Worm (Caenorhabditis elegans) whole organism, L3 larva: ENCODE results near the gene sysm-1.
A peak's percentile ranks its signal among the peaks of the same experiment; 100 is the strongest.

Experiments used
- R02D3.7 ChIP-seq: fragments of 150-350 bp; optimal IDR thresholded peaks from 2 replicates; lab custom pipeline; 2014; ENCODE audit warnings: missing biosample characterization, missing genetic modification characterization
- ZK546.5 ChIP-seq: sonication (generic microtip); optimal IDR thresholded peaks from 2 replicates; lab custom pipeline; 2017; ENCODE audit warnings: missing biosample characterization, missing genetic modification characterization
- aly-2 ChIP-seq: fragments of 150-350 bp; optimal IDR thresholded peaks from 2 replicates; lab custom pipeline; 2014; ENCODE audit warnings: missing biosample characterization, missing genetic modification characterization
- ama-1 ChIP-seq: fragments of 150-350 bp; optimal IDR thresholded peaks from 2 replicates; lab custom pipeline; 2018
- ceh-16 ChIP-seq: sonication (generic microtip); optimal IDR thresholded peaks from 2 replicates; lab custom pipeline; 2017; ENCODE audit warnings: missing biosample characterization, missing genetic modification characterization
- ceh-82 ChIP-seq: fragments of 150-350 bp; optimal IDR thresholded peaks from 2 replicates; lab custom pipeline; 2014; ENCODE audit warnings: missing biosample characterization, missing genetic modification characterization
- ceh-9 ChIP-seq: sonication (generic microtip); optimal IDR thresholded peaks from 2 replicates; lab custom pipeline; 2018; ENCODE audit warnings: missing biosample characterization, missing genetic modification characterization
- daf-12 ChIP-seq: fragments of 150-350 bp; optimal IDR thresholded peaks from 2 replicates; lab custom pipeline; 2014; ENCODE audit warnings: missing biosample characterization, missing genetic modification reagents, missing genetic modification characterization
- egl-27 ChIP-seq: sonication (generic microtip); optimal IDR thresholded peaks from 4 replicates; lab custom pipeline; 2017; ENCODE audit warnings: missing biosample characterization, missing genetic modification reagents, missing genetic modification characterization
- egl-5 ChIP-seq: fragments of 150-350 bp; optimal IDR thresholded peaks from 2 replicates; lab custom pipeline; 2017; ENCODE audit warnings: missing biosample characterization, missing genetic modification reagents, missing genetic modification characterization, inconsistent platforms
- elt-1 ChIP-seq: fragments of 150-350 bp; optimal IDR thresholded peaks from 2 replicates; lab custom pipeline; 2014; ENCODE audit warnings: missing biosample characterization, missing genetic modification characterization
- elt-2 ChIP-seq: sonication (generic microtip); optimal IDR thresholded peaks from 2 replicates; lab custom pipeline; 2016; ENCODE audit warnings: missing genetic modification reagents, mild to moderate bottlenecking, missing genetic modification characterization, missing compliant biosample characterization
- elt-3 ChIP-seq, 3 experiments: fragments of 150-350 bp in 1 of 3; sonication (generic microtip) in 2 of 3; optimal IDR thresholded peaks; 2 replicates in 2 of 3; 4 replicates in 1 of 3; lab custom pipeline; 2014 to 2017; ENCODE audit warnings: missing biosample characterization in 3 of 3, missing genetic modification characterization in 3 of 3
- eor-1 ChIP-seq, 2 experiments: fragments of 150-350 bp; optimal IDR thresholded peaks; 2 replicates each; lab custom pipeline; 2014 to 2018; ENCODE audit warnings: missing biosample characterization in 2 of 2, missing genetic modification characterization in 2 of 2
- fkh-10 ChIP-seq: sonication (generic microtip); optimal IDR thresholded peaks from 2 replicates; lab custom pipeline; 2017; ENCODE audit warnings: missing biosample characterization, missing genetic modification reagents, missing genetic modification characterization
- fos-1 ChIP-seq: fragments of 150-350 bp; optimal IDR thresholded peaks from 2 replicates; lab custom pipeline; 2014; ENCODE audit warnings: missing biosample characterization, missing genetic modification characterization
- hmg-11 ChIP-seq: sonication (generic microtip); optimal IDR thresholded peaks from 2 replicates; lab custom pipeline; 2016; ENCODE audit warnings: missing genetic modification characterization, missing compliant biosample characterization
- jun-1 ChIP-seq: fragments of 150-350 bp; optimal IDR thresholded peaks from 2 replicates; lab custom pipeline; 2014; ENCODE audit warnings: missing biosample characterization, missing genetic modification reagents, missing genetic modification characterization
- lin-15B ChIP-seq: fragments of 150-350 bp; optimal IDR thresholded peaks from 2 replicates; lab custom pipeline; 2014; ENCODE audit warnings: missing biosample characterization, missing genetic modification characterization
- lin-39 ChIP-seq: fragments of 150-350 bp; optimal IDR thresholded peaks from 2 replicates; lab custom pipeline; 2018; ENCODE audit warnings: missing biosample characterization, missing genetic modification reagents, missing genetic modification characterization
- lsy-12 ChIP-seq: sonication (generic microtip); optimal IDR thresholded peaks from 2 replicates; lab custom pipeline; 2016; ENCODE audit warnings: mild to moderate bottlenecking, missing genetic modification characterization, missing compliant biosample characterization
- mml-1 ChIP-seq: fragments of 150-350 bp; sonication (generic microtip); optimal IDR thresholded peaks from 3 replicates; lab custom pipeline; 2014; ENCODE audit warnings: missing biosample characterization, missing genetic modification characterization
- nfya-1 ChIP-seq: sonication (generic microtip); optimal IDR thresholded peaks from 2 replicates; lab custom pipeline; 2017; ENCODE audit warnings: missing genetic modification characterization, mild to moderate bottlenecking, missing compliant biosample characterization, antibody characterized with exemption, moderate library complexity; ENCODE audit not compliant: insufficient read depth
- nhr-11 ChIP-seq: fragments of 150-350 bp; optimal IDR thresholded peaks from 2 replicates; lab custom pipeline; 2014; ENCODE audit warnings: missing biosample characterization, missing genetic modification characterization
- nhr-23 ChIP-seq: fragments of 150-350 bp; optimal IDR thresholded peaks from 2 replicates; lab custom pipeline; 2014; ENCODE audit warnings: missing biosample characterization, missing genetic modification reagents, missing genetic modification characterization
- nhr-237 ChIP-seq: fragments of 150-350 bp; optimal IDR thresholded peaks from 2 replicates; lab custom pipeline; 2014; ENCODE audit warnings: missing biosample characterization, missing genetic modification characterization
- nhr-25 ChIP-seq: sonication (generic microtip); optimal IDR thresholded peaks from 2 replicates; lab custom pipeline; 2017; ENCODE audit warnings: missing biosample characterization, missing genetic modification characterization
- nhr-28 ChIP-seq: fragments of 150-350 bp; optimal IDR thresholded peaks from 2 replicates; lab custom pipeline; 2014; ENCODE audit warnings: missing biosample characterization, missing genetic modification characterization
- nhr-43 ChIP-seq: sonication (generic microtip); optimal IDR thresholded peaks from 2 replicates; lab custom pipeline; 2016; ENCODE audit warnings: mild to moderate bottlenecking, missing genetic modification characterization, missing compliant biosample characterization; ENCODE audit not compliant: poor library complexity, severe bottlenecking
- nhr-67 ChIP-seq: fragments of 150-350 bp; optimal IDR thresholded peaks from 2 replicates; lab custom pipeline; 2014; ENCODE audit warnings: missing biosample characterization, missing genetic modification characterization
- nhr-76 ChIP-seq: fragments of 150-350 bp; sonication (generic microtip); optimal IDR thresholded peaks from 5 replicates; lab custom pipeline; 2014; ENCODE audit warnings: missing biosample characterization, missing genetic modification characterization
- pha-4 ChIP-seq: fragments of 150-350 bp; optimal IDR thresholded peaks from 2 replicates; lab custom pipeline; 2014; ENCODE audit warnings: missing biosample characterization, missing genetic modification reagents, missing genetic modification characterization
- pqm-1 ChIP-seq: fragments of 150-350 bp; optimal IDR thresholded peaks from 2 replicates; lab custom pipeline; 2017; ENCODE audit warnings: missing biosample characterization, missing genetic modification characterization, inconsistent platforms
- sea-2 ChIP-seq: fragments of 150-350 bp; sonication (generic microtip); optimal IDR thresholded peaks from 4 replicates; lab custom pipeline; 2014; ENCODE audit warnings: missing biosample characterization, missing genetic modification reagents, missing genetic modification characterization
- skn-1 ChIP-seq: fragments of 150-350 bp; optimal IDR thresholded peaks from 2 replicates; lab custom pipeline; 2014; ENCODE audit warnings: missing biosample characterization, missing genetic modification characterization
- snpc-4 ChIP-seq: fragments of 150-350 bp; optimal IDR thresholded peaks from 2 replicates; lab custom pipeline; 2014; ENCODE audit warnings: missing biosample characterization, missing genetic modification characterization
- tbx-2 ChIP-seq: sonication (generic microtip); optimal IDR thresholded peaks from 2 replicates; lab custom pipeline; 2016; ENCODE audit warnings: mild to moderate bottlenecking, missing genetic modification characterization, missing compliant biosample characterization
- unc-39 ChIP-seq: sonication (generic microtip); optimal IDR thresholded peaks from 4 replicates; lab custom pipeline; 2017; ENCODE audit warnings: missing biosample characterization, missing genetic modification characterization
- unc-62 ChIP-seq: fragments of 150-350 bp; sonication (generic microtip); optimal IDR thresholded peaks from 4 replicates; lab custom pipeline; 2014; ENCODE audit warnings: missing biosample characterization, missing genetic modification reagents, missing genetic modification characterization
- zag-1 ChIP-seq: fragments of 150-350 bp; optimal IDR thresholded peaks from 2 replicates; lab custom pipeline; 2014; ENCODE audit warnings: missing biosample characterization, missing genetic modification characterization
- ztf-11 ChIP-seq: fragments of 150-350 bp; optimal IDR thresholded peaks from 2 replicates; lab custom pipeline; 2014; ENCODE audit warnings: missing biosample characterization, missing genetic modification characterization
- ztf-4 ChIP-seq: fragments of 150-350 bp; optimal IDR thresholded peaks from 2 replicates; lab custom pipeline; 2014; ENCODE audit warnings: missing biosample characterization, missing genetic modification characterization

The sysm-1 gene

DNA sequence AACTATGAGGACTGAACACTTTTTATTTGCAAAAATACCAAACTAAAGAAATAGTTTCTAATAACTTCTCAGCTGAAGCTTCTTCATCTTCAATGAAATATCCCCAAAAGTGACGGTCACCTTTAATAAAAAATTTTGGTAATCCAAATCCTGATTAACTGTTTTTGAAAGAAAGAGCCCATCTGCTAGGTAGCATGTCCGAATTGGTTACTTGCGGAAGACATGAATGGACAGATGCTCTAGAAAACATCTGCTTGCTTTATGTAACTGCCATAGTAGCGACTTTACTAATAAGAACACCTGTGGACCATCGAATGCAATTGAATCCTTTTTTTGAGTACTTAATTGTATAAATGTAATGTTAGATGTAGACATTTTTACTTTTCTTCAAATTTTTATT, 24.0 kb downstream of the sysm-1 start:
- TF ChIP-seq elt-3 (tag; optimal IDR thresholded peaks at IDR 0.05; lab: Kevin White, UChicago) (no peak), nhr-67 (no peak), fos-1 (tag; lab: Kevin White, UChicago) (no peak), unc-39 (tag; lab: Kevin White, UChicago) (no peak), pqm-1 (tag; lab: Kevin White, UChicago) (no peak), nhr-43 (tag; lab: Kevin White, UChicago) (no peak)

DNA sequence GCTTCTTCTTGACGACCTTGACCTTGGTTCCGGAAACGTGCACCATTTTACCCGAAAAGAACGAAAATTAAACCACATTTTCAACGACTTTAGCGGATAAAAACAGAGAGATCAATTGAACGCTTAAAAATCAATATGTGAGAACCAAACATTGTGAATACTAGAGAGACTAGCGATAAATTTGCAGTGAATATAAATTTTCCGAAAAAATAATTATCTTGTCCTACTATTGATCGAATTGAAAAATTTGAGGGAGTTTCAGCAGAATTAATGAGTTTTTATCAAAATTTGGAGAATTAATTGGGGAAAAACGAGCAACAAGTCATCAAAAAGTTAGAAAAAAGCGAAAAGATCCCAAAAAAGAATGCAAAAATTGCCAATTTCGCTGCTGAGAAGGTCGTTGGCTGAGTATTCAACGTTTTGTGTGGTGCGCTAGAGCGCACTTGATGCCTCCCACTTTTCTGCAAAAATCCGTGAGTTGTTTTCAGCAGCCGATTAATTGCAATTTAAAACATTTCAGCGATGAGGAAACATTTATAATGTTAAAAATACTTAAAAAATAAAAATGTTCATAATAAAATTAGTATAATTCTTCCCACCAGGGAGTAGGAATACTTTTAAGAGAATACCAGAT, 25.8 kb downstream of the sysm-1 start, which contains the start of gene rpl-32:
Gene rpl-32 (minus strand): TSS at position 51 of the 634 bp plus-strand sequence.
- TF ChIP-seq lin-15B (peak; percentile 90), nhr-237 (tag; lab: Kevin White, UChicago) (no peak), pqm-1 (tag; lab: Kevin White, UChicago) (peak; percentile 51), ama-1 (lab: Kevin White, UChicago) (peak; percentile 53), nfya-1 (tag; lab: Kevin White, UChicago) (peak; percentile 91), hmg-11 (tag; lab: Kevin White, UChicago) (peak; percentile 35), pha-4 (tag; lab: Kevin White, UChicago) (peak; percentile 94), zag-1 (tag; lab: Kevin White, UChicago) (no peak), nhr-23 (tag; lab: Kevin White, UChicago) (peak; percentile 90), R02D3.7 (peak; percentile 30), snpc-4 (tag; lab: Kevin White, UChicago) (peak; percentile 65), nhr-11 (tag; lab: Kevin White, UChicago) (peak; percentile 14), nhr-43 (tag; lab: Kevin White, UChicago) (peak; percentile 46), elt-2 (tag; lab: Kevin White, UChicago) (peak; percentile 44), egl-5 (tag; lab: Kevin White, UChicago) (peak; percentile 68), ztf-4 (no peak), lin-39 (tag; lab: Kevin White, UChicago) (peak; percentile 87), jun-1 (tag; lab: Kevin White, UChicago) (peak; percentile 71), tbx-2 (tag; lab: Kevin White, UChicago) (peak; percentile 10), nhr-28 (tag; lab: Kevin White, UChicago) (no peak), skn-1 (tag; lab: Kevin White, UChicago) (peak; percentile 16), fos-1 (tag; lab: Kevin White, UChicago) (no peak), nhr-25 (tag; lab: Kevin White, UChicago) (peak; percentile 89)

DNA sequence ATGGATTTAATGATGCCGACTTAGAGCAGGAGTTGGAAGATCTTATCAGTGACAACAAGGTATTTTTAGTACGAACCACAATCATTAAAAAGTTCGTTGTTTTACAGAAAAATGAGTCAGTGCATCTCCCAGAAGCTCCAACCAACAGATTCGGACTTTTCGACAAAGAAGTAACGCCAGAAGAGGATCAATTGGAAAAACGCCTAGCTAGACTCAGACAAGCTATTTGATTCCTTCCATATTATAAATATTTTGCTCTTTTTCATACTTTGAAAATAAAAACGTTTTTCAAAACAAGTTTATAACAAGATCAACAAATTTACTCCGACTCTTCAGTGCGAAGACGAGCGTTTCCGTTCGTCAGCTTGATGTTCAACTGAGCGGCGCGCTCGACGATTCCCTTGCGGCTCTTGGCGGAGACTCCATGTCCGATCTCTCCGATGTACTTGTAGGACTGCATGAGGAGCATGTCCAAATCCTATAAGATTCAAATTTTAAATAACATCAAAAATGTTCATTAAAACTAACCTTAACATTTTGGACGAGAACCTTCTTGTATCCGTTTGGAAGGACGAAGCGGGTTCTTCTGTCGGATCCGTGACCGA, 26.7 kb downstream of the sysm-1 start:
- TF ChIP-seq R02D3.7 = no peak
- no peak for TF ChIP-seq nhr-76 (tag; lab: Kevin White, UChicago)
- no peak for TF ChIP-seq elt-2 (tag; lab: Kevin White, UChicago)
- no peak for TF ChIP-seq egl-27 (tag; lab: Kevin White, UChicago)
- TF ChIP-seq fkh-10 = no peak
- no peak for TF ChIP-seq nhr-67
- TF ChIP-seq nhr-43 (tag; lab: Kevin White, UChicago) = no peak
- TF ChIP-seq elt-1 (tag; lab: Kevin White, UChicago) = no peak
- TF ChIP-seq nfya-1 (tag; lab: Kevin White, UChicago) = no peak
- TF ChIP-seq mml-1 (tag; lab: Kevin White, UChicago) = no peak
- no peak for TF ChIP-seq pqm-1 (tag; lab: Kevin White, UChicago)
- no peak for TF ChIP-seq nhr-237 (tag; lab: Kevin White, UChicago)
- TF ChIP-seq nhr-23 (tag; lab: Kevin White, UChicago) = no peak
- TF ChIP-seq ztf-11 = no peak
- no peak for TF ChIP-seq ceh-9 (tag; lab: Kevin White, UChicago)
- no peak for TF ChIP-seq fos-1 (tag; lab: Kevin White, UChicago)
- no peak for TF ChIP-seq lsy-12 (tag; lab: Kevin White, UChicago)

DNA sequence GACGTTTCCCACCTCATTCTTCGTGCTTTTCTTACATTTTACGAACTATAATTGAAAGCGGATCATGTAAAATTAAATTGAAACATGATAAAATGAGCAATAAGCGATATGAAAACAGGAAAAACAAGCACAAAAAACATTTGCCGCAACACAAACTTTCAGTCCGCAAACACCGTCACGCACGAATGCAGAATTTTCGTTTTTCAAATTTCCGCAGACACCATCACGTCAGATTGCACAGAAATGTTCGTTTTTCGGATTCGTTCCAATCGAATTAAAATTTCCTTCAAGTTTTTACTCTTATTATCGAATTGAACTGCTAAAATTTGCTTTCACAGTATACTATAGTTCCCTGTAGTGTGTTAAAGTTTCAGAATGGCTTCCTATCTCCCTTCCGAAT, 28.4 kb downstream of the sysm-1 start, which contains the start of gene chmp-7:
Gene chmp-7 (plus strand): TSS at position 369 of the 400 bp plus-strand sequence.
- TF ChIP-seq sea-2 (GFP tag; lab: Kevin White, UChicago) (peak; percentile 79), nhr-23 (tag; lab: Kevin White, UChicago) (peak; percentile 79), egl-27 (tag; lab: Kevin White, UChicago) (peak; percentile 26), eor-1 (tag; optimal IDR thresholded peaks at IDR 0.05; lab: Kevin White, UChicago) (no peak), tbx-2 (tag; lab: Kevin White, UChicago) (peak; percentile 32), zag-1 (tag; lab: Kevin White, UChicago) (no peak), daf-12 (tag; lab: Kevin White, UChicago) (no peak), ceh-82 (tag; lab: Kevin White, UChicago) (no peak), ztf-11 (no peak), lin-39 (tag; lab: Kevin White, UChicago) (peak; percentile 50), R02D3.7 (peak; percentile 68), aly-2 (tag; lab: Kevin White, UChicago) (no peak), elt-2 (tag; lab: Kevin White, UChicago) (peak; percentile 62), ZK546.5 (tag; lab: Kevin White, UChicago) (no peak), unc-62 (GFP tag; lab: Kevin White, UChicago) (peak; percentile 34), ceh-16 (tag; lab: Kevin White, UChicago) (no peak), nhr-237 (tag; lab: Kevin White, UChicago) (no peak), skn-1 (tag; lab: Kevin White, UChicago) (peak; percentile 82), ceh-9 (tag; lab: Kevin White, UChicago) (no peak), mml-1 (tag; lab: Kevin White, UChicago) (no peak), snpc-4 (tag; lab: Kevin White, UChicago) (no peak), ama-1 (lab: Kevin White, UChicago) (no peak)
